Worm (Caenorhabditis elegans) whole organism, late embryonic: Measurements from ENCODE around the gene C18H7.1.

Experiments
- C08G9.2 ChIP-seq: sonication (generic microtip); optimal IDR thresholded peaks from 2 replicates; lab custom pipeline; 2016; ENCODE audit warnings: mild to moderate bottlenecking, missing genetic modification characterization, moderate library complexity, missing compliant biosample characterization
- C38D4.7 ChIP-seq: fragments of 200-800 bp; sonication (Bioruptor generic); optimal IDR thresholded peaks from 2 replicates; lab custom pipeline; 2018; ENCODE audit warnings: mild to moderate bottlenecking, missing genetic modification characterization, moderate library complexity, missing compliant biosample characterization
- K02D7.2 ChIP-seq: sonication (generic microtip); optimal IDR thresholded peaks from 2 replicates; lab custom pipeline; 2017; ENCODE audit warnings: mild to moderate bottlenecking, missing genetic modification characterization, missing compliant biosample characterization
- K09A11.1 ChIP-seq: sonication (generic microtip); optimal IDR thresholded peaks from 2 replicates; lab custom pipeline; 2017; ENCODE audit warnings: antibody characterized with exemption, mild to moderate bottlenecking, missing genetic modification characterization, missing compliant biosample characterization; ENCODE audit not compliant: insufficient read depth
- T23F11.4 ChIP-seq: fragments of 200-800 bp; sonication (Bioruptor generic); optimal IDR thresholded peaks from 2 replicates; lab custom pipeline; 2018; ENCODE audit warnings: mild to moderate bottlenecking, missing genetic modification characterization, missing compliant biosample characterization
- Y22D7AL.16 ChIP-seq: sonication (generic microtip); optimal IDR thresholded peaks from 2 replicates; lab custom pipeline; 2016; ENCODE audit warnings: missing genetic modification characterization, missing compliant biosample characterization
- ama-1 ChIP-seq: fragments of 150-350 bp; optimal IDR thresholded peaks from 2 replicates; lab custom pipeline; 2014
- ceh-19 ChIP-seq: fragments of 200-800 bp; sonication (Bioruptor generic); optimal IDR thresholded peaks from 2 replicates; lab custom pipeline; 2018; ENCODE audit warnings: mild to moderate bottlenecking, missing genetic modification characterization, missing compliant biosample characterization
- ceh-22 ChIP-seq: sonication (generic microtip); optimal IDR thresholded peaks from 2 replicates; lab custom pipeline; 2017; ENCODE audit warnings: missing biosample characterization, missing genetic modification characterization
- ceh-30 ChIP-seq: fragments of 150-350 bp; optimal IDR thresholded peaks from 2 replicates; lab custom pipeline; 2014; ENCODE audit warnings: missing biosample characterization, missing genetic modification characterization
- ceh-45 ChIP-seq: fragments of 200-800 bp; sonication (Bioruptor generic); IDR thresholded peaks from 2 replicates; pipeline ENCODE4 v1.3.6; 2022; ENCODE audit warnings: missing genetic modification reagents, missing genetic modification characterization, missing compliant biosample characterization
- ceh-48 ChIP-seq: sonication (generic microtip); optimal IDR thresholded peaks from 2 replicates; lab custom pipeline; 2016; ENCODE audit warnings: missing genetic modification characterization, inconsistent platforms, missing compliant biosample characterization
- ceh-6 ChIP-seq: fragments of 200-800 bp; sonication (Bioruptor generic); optimal IDR thresholded peaks from 2 replicates; lab custom pipeline; 2018; ENCODE audit warnings: mild to moderate bottlenecking, missing genetic modification characterization, missing compliant biosample characterization
- ceh-9 ChIP-seq: sonication (generic microtip); optimal IDR thresholded peaks from 2 replicates; lab custom pipeline; 2016; ENCODE audit warnings: mild to moderate bottlenecking, missing genetic modification characterization, inconsistent platforms, missing compliant biosample characterization
- che-1 ChIP-seq: sonication (generic microtip); optimal IDR thresholded peaks from 2 replicates; lab custom pipeline; 2016; ENCODE audit warnings: mild to moderate bottlenecking, missing genetic modification characterization, missing compliant biosample characterization
- dmd-4 ChIP-seq: sonication (generic microtip); optimal IDR thresholded peaks from 2 replicates; lab custom pipeline; 2016; ENCODE audit warnings: borderline replicate concordance, missing genetic modification characterization, missing compliant biosample characterization
- elt-4 ChIP-seq: sonication (generic microtip); optimal IDR thresholded peaks from 2 replicates; lab custom pipeline; 2016; ENCODE audit warnings: missing genetic modification characterization, missing compliant biosample characterization
- eyg-1 ChIP-seq: sonication (generic microtip); optimal IDR thresholded peaks from 2 replicates; lab custom pipeline; 2016; ENCODE audit warnings: missing genotype, missing genetic modification characterization, missing compliant biosample characterization
- fax-1 ChIP-seq: sonication (generic microtip); optimal IDR thresholded peaks from 2 replicates; lab custom pipeline; 2016; ENCODE audit warnings: missing genotype, missing genetic modification characterization, missing compliant biosample characterization
- fkh-10 ChIP-seq: fragments of 150-350 bp; optimal IDR thresholded peaks from 2 replicates; lab custom pipeline; 2014; ENCODE audit warnings: missing biosample characterization, missing genetic modification reagents, missing genetic modification characterization
- fkh-6 ChIP-seq: sonication (generic microtip); optimal IDR thresholded peaks from 2 replicates; lab custom pipeline; 2016; ENCODE audit warnings: missing genetic modification characterization, missing compliant biosample characterization
- gmeb-2 ChIP-seq: sonication (generic microtip); optimal IDR thresholded peaks from 2 replicates; lab custom pipeline; 2016; ENCODE audit warnings: missing genetic modification characterization, inconsistent platforms, missing compliant biosample characterization
- hlh-30 ChIP-seq: sonication (generic microtip); optimal IDR thresholded peaks from 2 replicates; lab custom pipeline; 2017; ENCODE audit warnings: antibody characterized with exemption, missing genetic modification characterization, missing compliant biosample characterization; ENCODE audit not compliant: insufficient read depth
- hlh-6 ChIP-seq: sonication (generic microtip); optimal IDR thresholded peaks from 2 replicates; lab custom pipeline; 2016; ENCODE audit warnings: missing genotype, missing genetic modification characterization, missing compliant biosample characterization
- lin-11 ChIP-seq: fragments of 200-800 bp; sonication (Bioruptor generic); optimal IDR thresholded peaks from 2 replicates; lab custom pipeline; 2018; ENCODE audit warnings: mild to moderate bottlenecking, missing genetic modification characterization, missing compliant biosample characterization
- madf-2 ChIP-seq: sonication (generic microtip); optimal IDR thresholded peaks from 2 replicates; lab custom pipeline; 2017; ENCODE audit warnings: missing genetic modification characterization, missing compliant biosample characterization
- nfya-1 ChIP-seq: sonication (generic microtip); optimal IDR thresholded peaks from 2 replicates; lab custom pipeline; 2017; ENCODE audit warnings: missing genetic modification characterization, mild to moderate bottlenecking, missing compliant biosample characterization, antibody characterized with exemption, moderate library complexity
- nhr-232 ChIP-seq: sonication (generic microtip); optimal IDR thresholded peaks from 2 replicates; lab custom pipeline; 2016; ENCODE audit warnings: missing genetic modification characterization, missing compliant biosample characterization
- odd-2 ChIP-seq: sonication (generic microtip); optimal IDR thresholded peaks from 2 replicates; lab custom pipeline; 2017; ENCODE audit warnings: antibody characterized with exemption, mild to moderate bottlenecking, missing genetic modification characterization, missing compliant biosample characterization
- pag-3 ChIP-seq: sonication (generic microtip); optimal IDR thresholded peaks from 2 replicates; lab custom pipeline; 2016; ENCODE audit warnings: missing compliant biosample characterization, missing genetic modification characterization, borderline replicate concordance
- pat-9 ChIP-seq: fragments of 200-800 bp; sonication (Bioruptor generic); optimal IDR thresholded peaks from 2 replicates; lab custom pipeline; 2018; ENCODE audit warnings: mild to moderate bottlenecking, missing genetic modification characterization, moderate library complexity, missing compliant biosample characterization
- pax-1 ChIP-seq: fragments of 150-350 bp; optimal IDR thresholded peaks from 2 replicates; lab custom pipeline; 2014; ENCODE audit warnings: missing biosample characterization, missing genetic modification characterization
- pha-2 ChIP-seq: sonication (generic microtip); optimal IDR thresholded peaks from 2 replicates; lab custom pipeline; 2017; ENCODE audit warnings: mild to moderate bottlenecking, missing genetic modification characterization, missing compliant biosample characterization
- pha-4 ChIP-seq: fragments of 150-350 bp; optimal IDR thresholded peaks from 2 replicates; lab custom pipeline; 2018; ENCODE audit warnings: missing biosample characterization, missing genetic modification reagents, missing genetic modification characterization
- pros-1 ChIP-seq: fragments of 150-350 bp; optimal IDR thresholded peaks from 2 replicates; lab custom pipeline; 2014; ENCODE audit warnings: missing biosample characterization, missing genetic modification reagents, missing genetic modification characterization
- ref-2 ChIP-seq: sonication (generic microtip); optimal IDR thresholded peaks from 2 replicates; lab custom pipeline; 2016; ENCODE audit warnings: missing genetic modification characterization, missing compliant biosample characterization
- rnt-1 ChIP-seq: sonication (generic microtip); optimal IDR thresholded peaks from 2 replicates; lab custom pipeline; 2016; ENCODE audit warnings: missing genetic modification characterization, missing compliant biosample characterization
- sdc-2 ChIP-seq: sonication (generic microtip); optimal IDR thresholded peaks from 2 replicates; lab custom pipeline; 2016; ENCODE audit warnings: missing genotype, missing genetic modification characterization, missing compliant biosample characterization
- sox-2 ChIP-seq: fragments of 200-800 bp; sonication (Bioruptor generic); IDR thresholded peaks from 2 replicates; pipeline ENCODE4 v1.3.6; 2022; ENCODE audit warnings: missing genetic modification reagents, missing genetic modification characterization, missing compliant biosample characterization
- sox-4 ChIP-seq: sonication (generic microtip); optimal IDR thresholded peaks from 2 replicates; lab custom pipeline; 2017; ENCODE audit warnings: mild to moderate bottlenecking, missing genetic modification characterization, inconsistent platforms, missing compliant biosample characterization
- tbx-7 ChIP-seq: sonication (generic microtip); optimal IDR thresholded peaks from 2 replicates; lab custom pipeline; 2016; ENCODE audit warnings: missing genotype, missing genetic modification characterization, missing compliant biosample characterization
- ttx-3 ChIP-seq: sonication (generic microtip); optimal IDR thresholded peaks from 2 replicates; lab custom pipeline; 2016; ENCODE audit warnings: missing genetic modification reagents, missing genetic modification characterization, missing compliant biosample characterization
- unc-3 ChIP-seq, 2 experiments: fragments of 200-800 bp in 1 of 2; sonication (Bioruptor generic) in 1 of 2; sonication (generic microtip) in 1 of 2; conservative IDR thresholded peaks in 1 of 2; optimal IDR thresholded peaks in 1 of 2; 2 replicates each; pipeline versions ENCODE4 v1.3.6 to Lab custom; 2016 to 2022; ENCODE audit warnings: missing compliant biosample characterization in 2 of 2, missing genetic modification characterization in 2 of 2, missing genetic modification reagents in 1 of 2
- unc-86 ChIP-seq: sonication (generic microtip); optimal IDR thresholded peaks from 2 replicates; lab custom pipeline; 2016; ENCODE audit warnings: missing genetic modification characterization, missing compliant biosample characterization
- zip-5 ChIP-seq: sonication (generic microtip); optimal IDR thresholded peaks from 2 replicates; lab custom pipeline; 2016; ENCODE audit warnings: missing genetic modification characterization, missing compliant biosample characterization

The C18H7.1 gene

ce11 chrIV:653138-653848, 37.9 kb downstream of the C18H7.1 start, which contains the start of gene K11H12.1:
Gene K11H12.1, minus strand, starts transcription at chrIV:653421.
- TF ChIP-seq pag-3 (tag; lab: Kevin White, UChicago) (no peak), hlh-30 (no peak), pha-4 (no peak), ttx-3 (no peak), sox-2 (GFP tag; lab: Robert Waterston, UW) (no peak), K09A11.1 (tag; lab: Kevin White, UChicago) (no peak), fax-1 (tag; lab: Kevin White, UChicago) (no peak), ceh-45 (GFP tag; lab: Robert Waterston, UW) (no peak), zip-5 (tag; lab: Kevin White, UChicago) (no peak), dmd-4 (tag; lab: Kevin White, UChicago) (no peak), ama-1 (lab: Kevin White, UChicago) (no peak)

- TF ChIP-seq rnt-1 (tag; lab: Kevin White, UChicago) (peak; percentile 99), pax-1 (tag; lab: Kevin White, UChicago) (peak; percentile 92), odd-2 (peak; percentile 19), sdc-2 (peak; percentile 85), sox-4 (tag; lab: Kevin White, UChicago) (peak; percentile 84), fax-1 (tag; lab: Kevin White, UChicago) (peak; percentile 84), tbx-7 (tag; lab: Kevin White, UChicago) (peak; percentile 80), ceh-6 (GFP tag; lab: Kevin White, UChicago) (peak; percentile 73), pha-4 (no peak), K09A11.1 (tag; lab: Kevin White, UChicago) (peak; percentile 85), C08G9.2 (tag; lab: Kevin White, UChicago) (peak; percentile 89), pat-9 (peak; percentile 94), zip-5 (tag; lab: Kevin White, UChicago) (peak; percentile 82), ceh-22 (tag; lab: Kevin White, UChicago) (no peak), ama-1 (lab: Kevin White, UChicago) (no peak), T23F11.4 (peak; percentile 74), ttx-3 (peak; percentile 86), ceh-48 (tag; lab: Kevin White, UChicago) (peak; percentile 85), elt-4 (tag; lab: Kevin White, UChicago) (no peak), nhr-232 (no peak), madf-2 (tag; lab: Kevin White, UChicago) (peak; percentile 90), fkh-10 (GFP tag; lab: Kevin White, UChicago) (peak; percentile 88), unc-3 (GFP tag; conservative IDR thresholded peaks at IDR 0.05; lab: Robert Waterston, UW) (peak; percentile 87), unc-3 (tag; optimal IDR thresholded peaks at IDR 0.05; lab: Kevin White, UChicago) (peak; percentile 95), pha-2 (tag; lab: Kevin White, UChicago) (peak; percentile 87), fkh-6 (peak; percentile 75), nfya-1 (tag; lab: Kevin White, UChicago) (peak; percentile 99), eyg-1 (tag; lab: Kevin White, UChicago) (peak; percentile 82), Y22D7AL.16 (tag; lab: Kevin White, UChicago) (peak; percentile 80), lin-11 (tag; lab: Kevin White, UChicago) (peak; percentile 52), che-1 (tag; lab: Kevin White, UChicago) (peak; percentile 71), pros-1 (peak; percentile 90), C38D4.7 (GFP tag; lab: Kevin White, UChicago) (peak; percentile 59), gmeb-2 (tag; lab: Kevin White, UChicago) (peak; percentile 87), ref-2 (tag; lab: Kevin White, UChicago) (peak; percentile 99), hlh-6 (tag; lab: Kevin White, UChicago) (peak; percentile 55), ceh-19 (GFP tag; lab: Kevin White, UChicago) (peak; percentile 84), unc-86 (tag; lab: Kevin White, UChicago) (peak; percentile 98), ceh-30 (tag; lab: Kevin White, UChicago) (peak; percentile 65), K02D7.2 (peak; percentile 78), ceh-9 (tag; lab: Kevin White, UChicago) (no peak)
These were observed 39.4 kb downstream of the C18H7.1 start, which contains the start of the genes rpl-15 and K11H12.8 for ce11 chrIV:654526-655440. Gene rpl-15, minus strand, starts transcription at chrIV:654576. Gene K11H12.8, plus strand, starts transcription at chrIV:655390.
